Fruit fly (Drosophila melanogaster): ENCODE data around the gene pst.

pst gene

dm6 chr3L:7344965-7345427, 15.1 kb downstream of the pst start, which contains the start of gene Cln7 (continued):
- TF ChIP-seq seq (GFP tag; IDR thresholded peaks at IDR 0.05): peak; percentile 25; the same call in 1 of the 2 replicates
- TF ChIP-seq CG11398 (GFP tag; optimal IDR thresholded peaks at IDR 0.05): peak; percentile 26
- TF ChIP-seq CG6175 (GFP tag; IDR thresholded peaks at IDR 0.05): peak; percentile 29; the same call in 1 of the 3 replicates
- TF ChIP-seq Fer2 (tag; optimal IDR thresholded peaks at IDR 0.05): no peak
- no peak for TF ChIP-seq CG18764 (GFP tag; optimal IDR thresholded peaks at IDR 0.05)
- TF ChIP-seq yki (optimal IDR thresholded peaks at IDR 0.05): no peak
- peak; percentile 32 for TF ChIP-seq HmgD (GFP tag; optimal IDR thresholded peaks at IDR 0.05)
- no peak for TF ChIP-seq CG10565 (GFP tag; optimal IDR thresholded peaks at IDR 0.05)
- TF ChIP-seq ems (GFP tag; optimal IDR thresholded peaks at IDR 0.05): no peak
- TF ChIP-seq CG11696 (GFP tag; IDR thresholded peaks at IDR 0.05): no peak
- TF ChIP-seq aop (GFP tag; IDR thresholded peaks at IDR 0.05): 0 out of 2 replicates have a peak, but pooled peaks have one; percentile 24
- no peak for TF ChIP-seq Six4 (GFP tag; optimal IDR thresholded peaks at IDR 0.05)
- no peak for TF ChIP-seq inv (GFP tag; IDR thresholded peaks at IDR 0.05; ENCODE audit: partially characterized antibody)
- no peak for TF ChIP-seq CG4404 (GFP tag; IDR thresholded peaks at IDR 0.05)
- peak; percentile 64 for TF ChIP-seq pros (GFP tag; optimal IDR thresholded peaks at IDR 0.05)
- TF ChIP-seq Nf-YA (GFP tag; IDR thresholded peaks at IDR 0.05): no peak; the same call in 1 of the 2 replicates
- TF ChIP-seq nom (GFP tag; optimal IDR thresholded peaks at IDR 0.05): peak; percentile 88
- no peak for TF ChIP-seq CG6254 (GFP tag; optimal IDR thresholded peaks at IDR 0.05)
- peak; percentile 67; the same call in 2 of the 3 replicates for TF ChIP-seq Opbp (GFP tag; IDR thresholded peaks at IDR 0.05; ENCODE audit: partially characterized antibody)
- TF ChIP-seq Dad (GFP tag; optimal IDR thresholded peaks at IDR 0.05): no peak
- no peak for TF ChIP-seq CG7556 (GFP tag; optimal IDR thresholded peaks at IDR 0.05)
- TF ChIP-seq CG3995 (GFP tag; optimal IDR thresholded peaks at IDR 0.05): no peak
- peak; percentile 8 for TF ChIP-seq pfk (GFP tag; optimal IDR thresholded peaks at IDR 0.05)
- TF ChIP-seq CG10979 (tag; optimal IDR thresholded peaks at IDR 0.05): peak; percentile 53
- no peak for TF ChIP-seq CG32772 (GFP tag; IDR thresholded peaks at IDR 0.05)
- no peak for TF ChIP-seq pita (GFP tag; optimal IDR thresholded peaks at IDR 0.05)
- peak; percentile 50 for TF ChIP-seq CTCF (GFP tag; optimal IDR thresholded peaks at IDR 0.05)
- TF ChIP-seq kay (GFP tag; optimal IDR thresholded peaks at IDR 0.05): peak; percentile 8
- peak; percentile 62 for TF ChIP-seq bbx (GFP tag; IDR thresholded peaks at IDR 0.05; ENCODE audit: partially characterized antibody)
- no peak for TF ChIP-seq pum (GFP tag; optimal IDR thresholded peaks at IDR 0.05)
- no peak for TF ChIP-seq Mad (GFP tag; optimal IDR thresholded peaks at IDR 0.05)
- TF ChIP-seq nau (GFP tag; optimal IDR thresholded peaks at IDR 0.05): no peak
- TF ChIP-seq tin (GFP tag; optimal IDR thresholded peaks at IDR 0.05): no peak
- peak; percentile 8 for TF ChIP-seq ac (GFP tag; optimal IDR thresholded peaks at IDR 0.05)
- no peak; the same call in 1 of the 2 replicates for TF ChIP-seq sna (GFP tag; IDR thresholded peaks at IDR 0.05; ENCODE audit: partially characterized antibody)
- TF ChIP-seq ken (GFP tag; IDR thresholded peaks at IDR 0.05): no peak; the same call in 2 of the 3 replicates
- TF ChIP-seq CG1832 (GFP tag; optimal IDR thresholded peaks at IDR 0.05): peak; percentile 22
- TF ChIP-seq Neu2 (GFP tag; optimal IDR thresholded peaks at IDR 0.05; ENCODE audit: borderline replicate concordance): no peak
- no peak for TF ChIP-seq CG4820 (GFP tag; optimal IDR thresholded peaks at IDR 0.05)
- no peak for TF ChIP-seq az2 (GFP tag; optimal IDR thresholded peaks at IDR 0.05)
- no peak for TF ChIP-seq CG15073 (GFP tag; optimal IDR thresholded peaks at IDR 0.05)
- TF ChIP-seq CG7357 (GFP tag; IDR thresholded peaks at IDR 0.05): no peak
- TF ChIP-seq Awh (GFP tag; IDR thresholded peaks at IDR 0.05): no peak
- no peak for TF ChIP-seq slp2 (GFP tag; optimal IDR thresholded peaks at IDR 0.05)
- TF ChIP-seq ttk (GFP tag; IDR thresholded peaks at IDR 0.05): no peak
- TF ChIP-seq CG6272 (GFP tag; IDR thresholded peaks at IDR 0.05): 0 out of 2 replicates have a peak, but pooled peaks have one; percentile 10
- TF ChIP-seq CG7839 (tag; optimal IDR thresholded peaks at IDR 0.05): peak; percentile 25
- TF ChIP-seq CG2202 (tag; optimal IDR thresholded peaks at IDR 0.05): no peak
- no peak for TF ChIP-seq ssp (GFP tag; IDR thresholded peaks at IDR 0.05)
- peak; percentile 43 for TF ChIP-seq gcm (GFP tag; optimal IDR thresholded peaks at IDR 0.05)
- TF ChIP-seq CG13123 (GFP tag; optimal IDR thresholded peaks at IDR 0.05): no peak
- TF ChIP-seq sd (tag; optimal IDR thresholded peaks at IDR 0.05): no peak

Data from whole organism, embryonic.